Fruit fly (Drosophila melanogaster): ENCODE data around the gene CG8042.

- TF ChIP-seq CTCF (optimal IDR thresholded peaks at IDR 0.05), result no peak
- TF ChIP-seq CG8478 (optimal IDR thresholded peaks at IDR 0.05), result no peak
Observed at dm6 chr3L:7954967-7955366, 19.8 kb downstream of the CG8042 start.
